Worm (Caenorhabditis elegans) whole organism, young adult: Measurements from ENCODE around the gene atx-2.

Experiments
- B0019.2 ChIP-seq: fragments of 200-800 bp; sonication (Bioruptor generic); conservative IDR thresholded peaks from 2 replicates; pipeline ENCODE4 v1.3.6; 2022; ENCODE audit warnings: missing genetic modification reagents, missing genetic modification characterization, missing compliant biosample characterization
- F39B2.1 ChIP-seq: fragments of 200-800 bp; sonication (Bioruptor generic); IDR thresholded peaks from 2 replicates; pipeline ENCODE4 v1.3.6; 2022; ENCODE audit warnings: missing genetic modification reagents, missing genetic modification characterization, missing compliant biosample characterization
- Y67H2A.10 ChIP-seq: fragments of 200-800 bp; sonication (Bioruptor generic); conservative IDR thresholded peaks from 2 replicates; pipeline ENCODE4 v1.3.6; 2022; ENCODE audit warnings: missing genetic modification reagents, missing genetic modification characterization, missing compliant biosample characterization
- ZK185.1 ChIP-seq: sonication (generic microtip); optimal IDR thresholded peaks from 2 replicates; lab custom pipeline; 2016; ENCODE audit warnings: mild to moderate bottlenecking, missing genetic modification characterization, missing compliant biosample characterization; ENCODE audit not compliant: poor library complexity, severe bottlenecking
- ccch-3 ChIP-seq: fragments of 200-800 bp; sonication (Bioruptor generic); optimal IDR thresholded peaks from 2 replicates; lab custom pipeline; 2018; ENCODE audit warnings: mild to moderate bottlenecking, missing genetic modification characterization, missing compliant biosample characterization
- efl-1 ChIP-seq: fragments of 150-350 bp; optimal IDR thresholded peaks from 2 replicates; lab custom pipeline; 2014; ENCODE audit warnings: missing biosample characterization, missing genetic modification reagents, missing genetic modification characterization
- lin-35 ChIP-seq, 3 experiments: fragments of 150-350 bp in 2 of 3; sonication (generic microtip) in 1 of 3; optimal IDR thresholded peaks; 2 replicates each; lab custom pipeline; 2014 to 2018; ENCODE audit warnings: missing biosample characterization in 3 of 3, missing genetic modification characterization in 3 of 3, missing genetic modification reagents in 3 of 3
- pha-4 ChIP-seq: fragments of 150-350 bp; sonication (generic microtip); optimal IDR thresholded peaks from 2 replicates; lab custom pipeline; 2014; ENCODE audit warnings: missing biosample characterization, missing genetic modification reagents, missing genetic modification characterization

DNA sequence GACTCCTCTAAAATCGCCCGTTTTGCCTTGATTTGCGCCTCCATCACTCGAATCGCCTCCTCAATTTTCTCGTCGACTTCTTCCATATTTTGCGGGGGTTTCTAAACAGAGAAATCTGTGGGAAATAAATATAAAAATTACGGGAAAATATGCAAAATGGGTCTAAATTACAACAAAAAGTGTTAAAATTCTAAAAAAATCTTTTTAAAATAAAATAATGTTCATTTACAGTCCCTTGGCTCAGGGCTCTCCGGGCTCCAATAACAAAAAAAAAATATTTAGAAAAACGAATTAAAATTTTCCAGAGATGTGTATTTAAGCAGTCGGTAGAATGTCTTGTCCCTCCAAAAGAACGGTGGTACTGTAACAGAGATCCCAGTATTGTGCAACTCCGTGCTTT, 37.3 kb upstream of the atx-2 start, which contains the start of gene M03C11.6:
- no peak for TF ChIP-seq ZK185.1
- no peak for TF ChIP-seq pha-4 (tag; lab: Kevin White, UChicago)
- TF ChIP-seq efl-1 (GFP tag; lab: Kevin White, UChicago), result no peak
- no peak for TF ChIP-seq ccch-3 (GFP tag; lab: Kevin White, UChicago)
- no peak for TF ChIP-seq Y67H2A.10 (GFP tag; lab: Robert Waterston, UW)
- no peak for TF ChIP-seq F39B2.1
- no peak for TF ChIP-seq B0019.2
- TF ChIP-seq lin-35 (GFP tag; optimal IDR thresholded peaks at IDR 0.05; lab: Kevin White, UChicago), result no peak
